Worm (Caenorhabditis elegans): ENCODE measurements around the gene clec-185.

DNA sequence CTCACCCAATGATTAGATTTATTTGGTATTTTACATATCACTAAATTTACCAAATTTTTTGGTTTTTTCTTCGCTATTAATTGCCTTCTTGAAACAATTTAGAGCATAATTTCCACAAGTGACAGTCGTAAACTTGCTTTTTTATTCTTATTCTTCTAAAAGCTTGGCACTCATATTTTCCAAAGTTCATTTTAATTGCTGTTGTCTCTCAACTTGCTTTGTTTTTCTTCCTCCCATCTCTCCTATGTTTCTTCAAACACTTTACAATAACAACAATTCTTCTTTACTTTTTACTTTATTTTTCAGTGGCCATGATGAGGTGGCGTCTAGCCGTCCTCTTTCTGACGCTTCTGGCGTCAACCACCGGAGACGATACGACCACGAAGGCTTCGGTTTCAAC, 29.9 kb downstream of the clec-185 start, which contains the start of gene igdb-2:
- no peak for TF ChIP-seq lin-11 (tag; optimal IDR thresholded peaks at IDR 0.05)
- TF ChIP-seq unc-39 (tag; optimal IDR thresholded peaks at IDR 0.05), result no peak
- no peak for TF ChIP-seq nhr-6 (tag; optimal IDR thresholded peaks at IDR 0.05)
